Comparison of ENCODE assay signal across 1 fruit fly cellular context in genomic region chr3R:10881824-10882559, dm6.
A peak's percentile ranks its signal among the peaks of the same experiment; 100 is the strongest.
TF ChIP-seq lines count a peak whose summit lies in the region.

Tpc1 (minus strand) TSS chr3R:10882188.

TF ChIP-seq in whole organism, embryonic, 481 proteins besides CTCF, POLR2A, EP300 and RAD21 (continued from another document and continues in another):
- peak; percentile 68; the same call in 2 of the 3 replicates for TF ChIP-seq CG14860 (GFP tag; IDR thresholded peaks at IDR 0.05; lab: Robert Waterston, UW; ENCODE audit: partially characterized antibody)
- TF ChIP-seq B-H2 (GFP tag; optimal IDR thresholded peaks at IDR 0.05; lab: Kevin White, UChicago): peak; percentile 39
- peak; percentile 71 for TF ChIP-seq HmgZ (tag; optimal IDR thresholded peaks at IDR 0.05; lab: Kevin White, UChicago)
- TF ChIP-seq CG33213 (GFP tag; optimal IDR thresholded peaks at IDR 0.05; lab: Kevin White, UChicago): peak; percentile 28
- TF ChIP-seq Nf-YB (GFP tag; optimal IDR thresholded peaks at IDR 0.05; lab: Kevin White, UChicago): no peak
- TF ChIP-seq D (optimal IDR thresholded peaks at IDR 0.05; lab: Kevin White, UChicago): no peak
- no peak for TF ChIP-seq D (GFP tag; optimal IDR thresholded peaks at IDR 0.05; lab: Kevin White, UChicago)
- TF ChIP-seq CG7786 (GFP tag; optimal IDR thresholded peaks at IDR 0.05; lab: Kevin White, UChicago): peak; percentile 42
- TF ChIP-seq CG18011 (GFP tag; optimal IDR thresholded peaks at IDR 0.05; lab: Kevin White, UChicago): no peak
- peak; percentile 29 for TF ChIP-seq chn (GFP tag; optimal IDR thresholded peaks at IDR 0.05; lab: Kevin White, UChicago)
- TF ChIP-seq bbx (GFP tag; IDR thresholded peaks at IDR 0.05; lab: Robert Waterston, UW; ENCODE audit: partially characterized antibody): peak; percentile 55
- TF ChIP-seq salm (tag; optimal IDR thresholded peaks at IDR 0.05; lab: Kevin White, UChicago): no peak
- peak; percentile 8 for TF ChIP-seq CG18599 (GFP tag; optimal IDR thresholded peaks at IDR 0.05; lab: Kevin White, UChicago)
- no peak for TF ChIP-seq ara (GFP tag; IDR thresholded peaks at IDR 0.05; lab: Robert Waterston, UW)
- peak; percentile 62 for TF ChIP-seq HLH54F (GFP tag; optimal IDR thresholded peaks at IDR 0.05; lab: Kevin White, UChicago)
- TF ChIP-seq Elba2 (GFP tag; optimal IDR thresholded peaks at IDR 0.05; lab: Kevin White, UChicago): no peak
- TF ChIP-seq run (tag; optimal IDR thresholded peaks at IDR 0.05; lab: Kevin White, UChicago): no peak
- TF ChIP-seq CG10274 (GFP tag; optimal IDR thresholded peaks at IDR 0.05; lab: Kevin White, UChicago): no peak
- peak; percentile 15 for TF ChIP-seq Bteb2 (GFP tag; optimal IDR thresholded peaks at IDR 0.05; lab: Kevin White, UChicago)
- peak in 1 of 2 experiments; percentile 55 for TF ChIP-seq Eip74EF (GFP tag; optimal IDR thresholded peaks at IDR 0.05; lab: Kevin White, UChicago)
- TF ChIP-seq klu (GFP tag; IDR thresholded peaks at IDR 0.05; lab: Robert Waterston, UW): no peak
- TF ChIP-seq GATAe (GFP tag; conservative IDR thresholded peaks at IDR 0.05; lab: Robert Waterston, UW): no peak
- TF ChIP-seq sens-2 (GFP tag; IDR thresholded peaks at IDR 0.05; lab: Robert Waterston, UW): no peak
- no peak for TF ChIP-seq CG18764 (GFP tag; optimal IDR thresholded peaks at IDR 0.05; lab: Kevin White, UChicago)
- TF ChIP-seq tll (GFP tag; optimal IDR thresholded peaks at IDR 0.05; lab: Kevin White, UChicago): peak in 1 of 2 experiments; percentile 1
- TF ChIP-seq Xbp1 (GFP tag; optimal IDR thresholded peaks at IDR 0.05; lab: Kevin White, UChicago): peak; percentile 57
- TF ChIP-seq CG6272 (GFP tag; IDR thresholded peaks at IDR 0.05; lab: Robert Waterston, UW): peak; percentile 56; the same call in 1 of the 2 replicates
- no peak for TF ChIP-seq lov (optimal IDR thresholded peaks at IDR 0.05; lab: Kevin White, UChicago)
- TF ChIP-seq lov (GFP tag; IDR thresholded peaks at IDR 0.05; lab: Robert Waterston, UW): 0 out of 3 replicates have a peak, but pooled peaks have one; percentile 22
- TF ChIP-seq CG6791 (GFP tag; IDR thresholded peaks at IDR 0.05; lab: Robert Waterston, UW; ENCODE audit: partially characterized antibody): peak; percentile 70
- no peak for TF ChIP-seq Gsc (GFP tag; IDR thresholded peaks at IDR 0.05; lab: Robert Waterston, UW)
- TF ChIP-seq esg (GFP tag; conservative IDR thresholded peaks at IDR 0.05; lab: Robert Waterston, UW): no peak
- TF ChIP-seq Med (GFP tag; lab: Kevin White, UChicago): peak; percentile 82
- TF ChIP-seq Dp (GFP tag; optimal IDR thresholded peaks at IDR 0.05; lab: Kevin White, UChicago): peak; percentile 89
- peak; percentile 83 for TF ChIP-seq Blimp-1 (GFP tag; optimal IDR thresholded peaks at IDR 0.05; lab: Kevin White, UChicago)
- peak; percentile 14 for TF ChIP-seq ind (GFP tag; optimal IDR thresholded peaks at IDR 0.05; lab: Kevin White, UChicago)
- peak; percentile 59 for TF ChIP-seq kni (GFP tag; optimal IDR thresholded peaks at IDR 0.05; lab: Kevin White, UChicago)
- no peak for TF ChIP-seq CG7271 (tag; optimal IDR thresholded peaks at IDR 0.05; lab: Kevin White, UChicago)
- no peak for TF ChIP-seq her (GFP tag; optimal IDR thresholded peaks at IDR 0.05; lab: Kevin White, UChicago)
- no peak for TF ChIP-seq aop (GFP tag; IDR thresholded peaks at IDR 0.05; lab: Robert Waterston, UW)
- no peak for TF ChIP-seq gsb-n (tag; optimal IDR thresholded peaks at IDR 0.05; lab: Kevin White, UChicago)
- TF ChIP-seq dimm (GFP tag; IDR thresholded peaks at IDR 0.05; lab: Robert Waterston, UW): no peak
- TF ChIP-seq CG15479 (GFP tag; optimal IDR thresholded peaks at IDR 0.05; lab: Kevin White, UChicago): no peak
- TF ChIP-seq Meics (GFP tag; optimal IDR thresholded peaks at IDR 0.05; lab: Kevin White, UChicago): peak; percentile 38
- no peak for TF ChIP-seq CG4282 (GFP tag; optimal IDR thresholded peaks at IDR 0.05; lab: Kevin White, UChicago)
- peak; percentile 52 for TF ChIP-seq MESR4 (GFP tag; optimal IDR thresholded peaks at IDR 0.05; lab: Kevin White, UChicago)
- peak; percentile 67 for TF ChIP-seq crol (GFP tag; IDR thresholded peaks at IDR 0.05; lab: Robert Waterston, UW)
- TF ChIP-seq CG2120 (GFP tag; optimal IDR thresholded peaks at IDR 0.05; lab: Kevin White, UChicago): peak; percentile 73
- TF ChIP-seq CG30020 (tag; optimal IDR thresholded peaks at IDR 0.05; lab: Kevin White, UChicago): no peak
- 0 out of 3 replicates have a peak, but pooled peaks have one; percentile 32 for TF ChIP-seq Aef1 (GFP tag; IDR thresholded peaks at IDR 0.05; lab: Robert Waterston, UW)
- peak; percentile 63 for TF ChIP-seq gro (GFP tag; optimal IDR thresholded peaks at IDR 0.05; lab: Kevin White, UChicago)
- no peak for TF ChIP-seq sima (GFP tag; optimal IDR thresholded peaks at IDR 0.05; lab: Kevin White, UChicago)
- TF ChIP-seq CkIIα-i1 (GFP tag; IDR thresholded peaks at IDR 0.05; lab: Robert Waterston, UW): no peak
- TF ChIP-seq NK7.1 (GFP tag; optimal IDR thresholded peaks at IDR 0.05; lab: Kevin White, UChicago): no peak
- TF ChIP-seq Dip3 (GFP tag; optimal IDR thresholded peaks at IDR 0.05; lab: Kevin White, UChicago): peak; percentile 40
- TF ChIP-seq Lpt (GFP tag; optimal IDR thresholded peaks at IDR 0.05; lab: Kevin White, UChicago): no peak
- no peak for TF ChIP-seq Nf-YA (GFP tag; IDR thresholded peaks at IDR 0.05; lab: Robert Waterston, UW)
- TF ChIP-seq trh (GFP tag; optimal IDR thresholded peaks at IDR 0.05; lab: Kevin White, UChicago): no peak
- TF ChIP-seq CG11456 (GFP tag; IDR thresholded peaks at IDR 0.05; lab: Robert Waterston, UW): no peak
- peak; percentile 91 for TF ChIP-seq sens (GFP tag; lab: Kevin White, UChicago)
- TF ChIP-seq disco-r (GFP tag; optimal IDR thresholded peaks at IDR 0.05; lab: Kevin White, UChicago): peak; percentile 61
- peak; percentile 65 for TF ChIP-seq nmo (GFP tag; optimal IDR thresholded peaks at IDR 0.05; lab: Kevin White, UChicago)
- no peak for TF ChIP-seq CG10565 (GFP tag; optimal IDR thresholded peaks at IDR 0.05; lab: Kevin White, UChicago)
- TF ChIP-seq CG8388 (GFP tag; optimal IDR thresholded peaks at IDR 0.05; lab: Kevin White, UChicago): no peak
- no peak for TF ChIP-seq CG17912 (GFP tag; optimal IDR thresholded peaks at IDR 0.05; lab: Kevin White, UChicago)
- TF ChIP-seq Ets97D (GFP tag; optimal IDR thresholded peaks at IDR 0.05; lab: Kevin White, UChicago): peak; percentile 51
- TF ChIP-seq CG10209 (GFP tag; optimal IDR thresholded peaks at IDR 0.05; lab: Kevin White, UChicago): no peak
- TF ChIP-seq Optix (GFP tag; IDR thresholded peaks at IDR 0.05; lab: Robert Waterston, UW): no peak
- TF ChIP-seq CG18619 (GFP tag; optimal IDR thresholded peaks at IDR 0.05; lab: Kevin White, UChicago): peak; percentile 25
- TF ChIP-seq CG11695 (GFP tag; IDR thresholded peaks at IDR 0.05; lab: Robert Waterston, UW): no peak
- TF ChIP-seq CG14014 (GFP tag; IDR thresholded peaks at IDR 0.05; lab: Robert Waterston, UW): no peak; the same call in 1 of the 2 replicates
- TF ChIP-seq CG33557 (GFP tag; optimal IDR thresholded peaks at IDR 0.05; lab: Kevin White, UChicago): no peak
- TF ChIP-seq hkb (optimal IDR thresholded peaks at IDR 0.05; lab: Kevin White, UChicago): no peak
- no peak for TF ChIP-seq hkb (GFP tag; IDR thresholded peaks at IDR 0.05; lab: Robert Waterston, UW)
- TF ChIP-seq wor (GFP tag; IDR thresholded peaks at IDR 0.05; lab: Robert Waterston, UW): no peak
- TF ChIP-seq gt (GFP tag; IDR thresholded peaks at IDR 0.05; lab: Robert Waterston, UW): no peak
- TF ChIP-seq CG17612 (GFP tag; IDR thresholded peaks at IDR 0.05; lab: Robert Waterston, UW): no peak
- TF ChIP-seq CG15601 (tag; optimal IDR thresholded peaks at IDR 0.05; lab: Kevin White, UChicago): peak; percentile 48
- peak; percentile 49 for TF ChIP-seq Ets65A (GFP tag; lab: Kevin White, UChicago)
- TF ChIP-seq knrl (GFP tag; IDR thresholded peaks at IDR 0.05; lab: Robert Waterston, UW; ENCODE audit: partially characterized antibody): peak; percentile 90
- TF ChIP-seq HLHmδ (GFP tag; optimal IDR thresholded peaks at IDR 0.05; lab: Kevin White, UChicago): peak; percentile 36
- TF ChIP-seq CG4854 (GFP tag; optimal IDR thresholded peaks at IDR 0.05; lab: Kevin White, UChicago): peak; percentile 54
- peak; percentile 48 for TF ChIP-seq zen (tag; optimal IDR thresholded peaks at IDR 0.05; lab: Kevin White, UChicago)
- TF ChIP-seq ftz-f1 (GFP tag; optimal IDR thresholded peaks at IDR 0.05; lab: Kevin White, UChicago): peak; percentile 5
- TF ChIP-seq CG17829 (tag; optimal IDR thresholded peaks at IDR 0.05; lab: Kevin White, UChicago): peak; percentile 53
- TF ChIP-seq Atf3 (GFP tag; optimal IDR thresholded peaks at IDR 0.05; lab: Kevin White, UChicago): peak; percentile 13
- TF ChIP-seq sisA (GFP tag; IDR thresholded peaks at IDR 0.05; lab: Robert Waterston, UW): no peak; the same call in 1 of the 2 replicates
- TF ChIP-seq CG8478 (optimal IDR thresholded peaks at IDR 0.05; lab: Kevin White, UChicago): no peak
- TF ChIP-seq CG18476 (GFP tag; optimal IDR thresholded peaks at IDR 0.05; lab: Kevin White, UChicago): no peak
- TF ChIP-seq row (GFP tag; IDR thresholded peaks at IDR 0.05; lab: Robert Waterston, UW): peak; percentile 93
- peak; percentile 23 for TF ChIP-seq Hr3 (GFP tag; optimal IDR thresholded peaks at IDR 0.05; lab: Kevin White, UChicago)
- peak; percentile 24 for TF ChIP-seq Chrac-16 (GFP tag; optimal IDR thresholded peaks at IDR 0.05; lab: Kevin White, UChicago)
- TF ChIP-seq CoRest (tag; optimal IDR thresholded peaks at IDR 0.05; lab: Kevin White, UChicago): peak; percentile 62
- peak; percentile 41 for TF ChIP-seq Ptx1 (GFP tag; IDR thresholded peaks at IDR 0.05; lab: Robert Waterston, UW)
- peak; percentile 41 for TF ChIP-seq zfh2 (GFP tag; optimal IDR thresholded peaks at IDR 0.05; lab: Kevin White, UChicago)
- TF ChIP-seq CG16815 (GFP tag; optimal IDR thresholded peaks at IDR 0.05; lab: Kevin White, UChicago): no peak
- no peak for TF ChIP-seq CG6654 (GFP tag; optimal IDR thresholded peaks at IDR 0.05; lab: Kevin White, UChicago)
- TF ChIP-seq CG32532 (GFP tag; IDR thresholded peaks at IDR 0.05; lab: Robert Waterston, UW): peak; percentile 46; the same call in 1 of the 2 replicates
- TF ChIP-seq CG5180 (GFP tag; optimal IDR thresholded peaks at IDR 0.05; lab: Kevin White, UChicago): peak; percentile 94
- TF ChIP-seq Myb (GFP tag; optimal IDR thresholded peaks at IDR 0.05; lab: Kevin White, UChicago): peak; percentile 39
- no peak for TF ChIP-seq CG13123 (GFP tag; optimal IDR thresholded peaks at IDR 0.05; lab: Kevin White, UChicago)
- TF ChIP-seq CG2875 (GFP tag; optimal IDR thresholded peaks at IDR 0.05; lab: Kevin White, UChicago): no peak
- TF ChIP-seq CG2889 (GFP tag; IDR thresholded peaks at IDR 0.05; lab: Robert Waterston, UW): no peak
- TF ChIP-seq sim (GFP tag; IDR thresholded peaks at IDR 0.05; lab: Robert Waterston, UW): no peak
- TF ChIP-seq Dref (GFP tag; IDR thresholded peaks at IDR 0.05; lab: Robert Waterston, UW): peak; percentile 62
- peak in 1 of 2 experiments; percentile 28 for TF ChIP-seq Hr78 (GFP tag; optimal IDR thresholded peaks at IDR 0.05; lab: Kevin White, UChicago)
- peak; percentile 55 for TF ChIP-seq mam (GFP tag; optimal IDR thresholded peaks at IDR 0.05; lab: Kevin White, UChicago)
- TF ChIP-seq en (GFP tag; optimal IDR thresholded peaks at IDR 0.05; lab: Kevin White, UChicago): no peak
- no peak for TF ChIP-seq pita (GFP tag; optimal IDR thresholded peaks at IDR 0.05; lab: Kevin White, UChicago)
- TF ChIP-seq Nf-YC (tag; optimal IDR thresholded peaks at IDR 0.05; lab: Kevin White, UChicago): peak; percentile 47
- no peak for TF ChIP-seq CG30431 (GFP tag; optimal IDR thresholded peaks at IDR 0.05; lab: Kevin White, UChicago)
- TF ChIP-seq CG14667 (GFP tag; IDR thresholded peaks at IDR 0.05; lab: Robert Waterston, UW): no peak
- TF ChIP-seq CG11247 (GFP tag; IDR thresholded peaks at IDR 0.05; lab: Robert Waterston, UW): no peak
- TF ChIP-seq CG12219 (GFP tag; optimal IDR thresholded peaks at IDR 0.05; lab: Kevin White, UChicago): no peak
- TF ChIP-seq CG7556 (GFP tag; optimal IDR thresholded peaks at IDR 0.05; lab: Kevin White, UChicago): no peak
- no peak for TF ChIP-seq CG32772 (GFP tag; IDR thresholded peaks at IDR 0.05; lab: Robert Waterston, UW)
- TF ChIP-seq CG6854 (GFP tag; optimal IDR thresholded peaks at IDR 0.05; lab: Kevin White, UChicago): no peak
- TF ChIP-seq Deaf1 (tag; optimal IDR thresholded peaks at IDR 0.05; lab: Kevin White, UChicago): no peak
- TF ChIP-seq ase (GFP tag; IDR thresholded peaks at IDR 0.05; lab: Robert Waterston, UW): no peak
- peak; percentile 56 for TF ChIP-seq CG2712 (tag; optimal IDR thresholded peaks at IDR 0.05; lab: Kevin White, UChicago)
- no peak for TF ChIP-seq yki (optimal IDR thresholded peaks at IDR 0.05; lab: Kevin White, UChicago)
- no peak for TF ChIP-seq CG4617 (GFP tag; optimal IDR thresholded peaks at IDR 0.05; lab: Kevin White, UChicago; ENCODE audit: borderline replicate concordance)
- no peak; the same call in 1 of the 2 replicates for TF ChIP-seq lmd (GFP tag; IDR thresholded peaks at IDR 0.05; lab: Robert Waterston, UW)
- TF ChIP-seq onecut (GFP tag; IDR thresholded peaks at IDR 0.05; lab: Robert Waterston, UW): no peak
- no peak for TF ChIP-seq D19A (tag; optimal IDR thresholded peaks at IDR 0.05; lab: Kevin White, UChicago)
- TF ChIP-seq CG42726 (GFP tag; IDR thresholded peaks at IDR 0.05; lab: Robert Waterston, UW; ENCODE audit: partially characterized antibody): no peak
- no peak for TF ChIP-seq rib (GFP tag; IDR thresholded peaks at IDR 0.05; lab: Robert Waterston, UW)
- no peak for TF ChIP-seq p53 (GFP tag; optimal IDR thresholded peaks at IDR 0.05; lab: Kevin White, UChicago)
- TF ChIP-seq ham (GFP tag; IDR thresholded peaks at IDR 0.05; lab: Robert Waterston, UW): no peak
- TF ChIP-seq so (GFP tag; IDR thresholded peaks at IDR 0.05; lab: Robert Waterston, UW): no peak
- peak; percentile 21 for TF ChIP-seq Lhr (GFP tag; optimal IDR thresholded peaks at IDR 0.05; lab: Kevin White, UChicago)
- no peak for TF ChIP-seq Doc2 (GFP tag; IDR thresholded peaks at IDR 0.05; lab: Robert Waterston, UW)
- peak; percentile 93 for TF ChIP-seq MBD-R2 (GFP tag; IDR thresholded peaks at IDR 0.05; lab: Robert Waterston, UW)
- TF ChIP-seq nom (GFP tag; optimal IDR thresholded peaks at IDR 0.05; lab: Kevin White, UChicago): no peak
- no peak for TF ChIP-seq Kr (GFP tag; optimal IDR thresholded peaks at IDR 0.05; lab: Kevin White, UChicago)
- 0 out of 3 replicates have a peak, but pooled peaks have one; percentile 47 for TF ChIP-seq Dbx (GFP tag; IDR thresholded peaks at IDR 0.05; lab: Robert Waterston, UW)
